Fruit fly (Drosophila melanogaster) whole organism, embryonic: ENCODE results near the gene CG2182.

Experiments used
- Aef1 ChIP-seq: fragments of 200-800 bp; sonication (Bioruptor generic); IDR thresholded peaks from 3 replicates; pipeline ENCODE4 v1.3.6; 2022; ENCODE audit warnings: missing biosample characterization, missing genetic modification characterization
- B-H2 ChIP-seq: fragments of 200-800 bp; sonication (Bioruptor generic); optimal IDR thresholded peaks from 2 replicates; lab custom pipeline; 2018; ENCODE audit warnings: missing biosample characterization, mild to moderate bottlenecking, missing genetic modification characterization
- Bgb ChIP-seq: fragments of 200-800 bp; sonication (Bioruptor generic); IDR thresholded peaks from 2 replicates; pipeline ENCODE4 v1.3.6; 2022; ENCODE audit warnings: missing biosample characterization, missing genetic modification characterization; ENCODE audit not compliant: partially characterized antibody
- CG11093 ChIP-seq: fragments of 200-800 bp; sonication (Bioruptor generic); IDR thresholded peaks from 3 replicates; pipeline ENCODE4 v1.3.6; 2022; ENCODE audit warnings: missing biosample characterization, missing genetic modification characterization
- CG13296 ChIP-seq: fragments of 200-800 bp; sonication (Bioruptor generic); optimal IDR thresholded peaks from 3 replicates; lab custom pipeline; 2018; ENCODE audit warnings: missing biosample characterization, mild to moderate bottlenecking, missing genetic modification characterization
- CG13624 ChIP-seq: fragments of 200-800 bp; sonication (Bioruptor generic); optimal IDR thresholded peaks from 2 replicates; lab custom pipeline; 2016; ENCODE audit warnings: missing biosample characterization, missing genetic modification characterization
- CG14050 ChIP-seq: fragments of 200-800 bp; sonication (Bioruptor generic); IDR thresholded peaks from 3 replicates; pipeline ENCODE4 v1.3.6; 2022; ENCODE audit warnings: missing biosample characterization, missing genetic modification characterization
- CG18619 ChIP-seq: fragments of 200-800 bp; sonication (Bioruptor generic); optimal IDR thresholded peaks from 3 replicates; lab custom pipeline; 2017; ENCODE audit warnings: missing biosample characterization, mild to moderate bottlenecking, missing genetic modification characterization
- CG2712 ChIP-seq: fragments of 200-800 bp; optimal IDR thresholded peaks from 3 replicates; lab custom pipeline; 2019; ENCODE audit warnings: missing biosample characterization, mild to moderate bottlenecking, missing genetic modification characterization, moderate library complexity
- CG2875 ChIP-seq: fragments of 200-800 bp; sonication (Bioruptor generic); optimal IDR thresholded peaks from 2 replicates; lab custom pipeline; 2017; ENCODE audit warnings: missing biosample characterization, mild to moderate bottlenecking, missing genetic modification characterization, missing genetic modification reagents
- CG3163 ChIP-seq: fragments of 200-800 bp; sonication (Bioruptor generic); optimal IDR thresholded peaks from 3 replicates; lab custom pipeline; 2016; ENCODE audit warnings: missing biosample characterization, missing genetic modification characterization
- CG34224 ChIP-seq: fragments of 200-800 bp; sonication (Bioruptor generic); IDR thresholded peaks from 3 replicates; pipeline ENCODE4 v1.3.6; 2022; ENCODE audit warnings: missing biosample characterization, missing genetic modification characterization; ENCODE audit not compliant: partially characterized antibody
- CG5953 ChIP-seq: fragments of 200-800 bp; sonication (Bioruptor generic); IDR thresholded peaks from 2 replicates; pipeline ENCODE4 v1.3.6; 2022; ENCODE audit warnings: missing biosample characterization, missing genetic modification characterization
- CG7963 ChIP-seq: fragments of 200-800 bp; sonication (Bioruptor generic); IDR thresholded peaks from 3 replicates; pipeline ENCODE4 v1.3.6; 2022; ENCODE audit warnings: missing biosample characterization, missing genetic modification characterization; ENCODE audit not compliant: partially characterized antibody
- CG8281 ChIP-seq: fragments of 200-800 bp; sonication (Bioruptor generic); optimal IDR thresholded peaks from 2 replicates; lab custom pipeline; 2018; ENCODE audit warnings: missing biosample characterization, mild to moderate bottlenecking, missing genetic modification characterization, moderate library complexity
- CG8765 ChIP-seq: fragments of 200-800 bp; sonication (Bioruptor generic); IDR thresholded peaks from 2 replicates; pipeline ENCODE4 v1.3.6; 2022; ENCODE audit warnings: missing biosample characterization, missing genetic modification characterization
- CG9876 ChIP-seq: fragments of 200-800 bp; sonication (Bioruptor generic); optimal IDR thresholded peaks from 2 replicates; lab custom pipeline; 2016; ENCODE audit warnings: missing biosample characterization, missing genetic modification characterization
- Chrac-16 ChIP-seq: fragments of 200-800 bp; sonication (Bioruptor generic); optimal IDR thresholded peaks from 3 replicates; lab custom pipeline; 2016; ENCODE audit warnings: missing biosample characterization, missing genetic modification characterization
- D19A ChIP-seq: fragments of 200-800 bp; optimal IDR thresholded peaks from 3 replicates; lab custom pipeline; 2019; ENCODE audit warnings: missing biosample characterization, mild to moderate bottlenecking, missing genetic modification characterization, moderate library complexity
- Fer1 ChIP-seq: fragments of 200-800 bp; sonication (Bioruptor generic); optimal IDR thresholded peaks from 2 replicates; lab custom pipeline; 2017; ENCODE audit warnings: missing biosample characterization, mild to moderate bottlenecking, missing genetic modification characterization
- HHEX ChIP-seq: fragments of 200-800 bp; sonication (Bioruptor generic); optimal IDR thresholded peaks from 3 replicates; lab custom pipeline; 2017; ENCODE audit warnings: missing biosample characterization, mild to moderate bottlenecking, missing genetic modification characterization, missing genetic modification reagents
- HLH4C ChIP-seq: fragments of 200-800 bp; sonication (Bioruptor generic); IDR thresholded peaks from 3 replicates; pipeline ENCODE4 v1.3.6; 2022; ENCODE audit warnings: missing biosample characterization, missing genetic modification characterization; ENCODE audit not compliant: partially characterized antibody
- Hey ChIP-seq: fragments of 200-800 bp; sonication (Bioruptor generic); optimal IDR thresholded peaks from 3 replicates; lab custom pipeline; 2018; ENCODE audit warnings: missing biosample characterization, mild to moderate bottlenecking, missing genetic modification characterization
- Hr3 ChIP-seq: fragments of 200-800 bp; sonication (Bioruptor generic); optimal IDR thresholded peaks from 3 replicates; lab custom pipeline; 2016; ENCODE audit warnings: missing biosample characterization, missing genetic modification characterization
- Kr ChIP-seq: fragments of 200-800 bp; sonication (Bioruptor generic); optimal IDR thresholded peaks from 2 replicates; lab custom pipeline; 2017; ENCODE audit warnings: missing biosample characterization, mild to moderate bottlenecking, missing genetic modification characterization
- NC2α ChIP-seq: fragments of 200-800 bp; sonication (Bioruptor generic); optimal IDR thresholded peaks from 2 replicates; lab custom pipeline; 2016; ENCODE audit warnings: missing biosample characterization, missing genetic modification characterization
- Spps ChIP-seq: fragments of 200-800 bp; sonication (Bioruptor generic); optimal IDR thresholded peaks from 2 replicates; lab custom pipeline; 2018; ENCODE audit warnings: missing biosample characterization, mild to moderate bottlenecking, missing genetic modification characterization
- Sry-β ChIP-seq: fragments of 200-800 bp; sonication (Bioruptor generic); optimal IDR thresholded peaks from 2 replicates; lab custom pipeline; 2018; ENCODE audit warnings: missing biosample characterization, mild to moderate bottlenecking, missing genetic modification characterization, moderate library complexity
- az2 ChIP-seq: fragments of 200-800 bp; sonication (Bioruptor generic); optimal IDR thresholded peaks from 3 replicates; lab custom pipeline; 2016; ENCODE audit warnings: missing biosample characterization, missing genetic modification characterization
- bcd ChIP-seq: fragments of 200-800 bp; sonication (Bioruptor generic); optimal IDR thresholded peaks from 2 replicates; lab custom pipeline; 2017; ENCODE audit warnings: missing biosample characterization, mild to moderate bottlenecking, missing genetic modification characterization
- br ChIP-seq: fragments of >200 bp; optimal IDR thresholded peaks from 2 replicates; lab custom pipeline; 2017
- chinmo ChIP-seq: fragments of 200-800 bp; sonication (Bioruptor generic); IDR thresholded peaks from 4 replicates; pipeline ENCODE4 v1.3.6; 2022; ENCODE audit warnings: missing biosample characterization, missing genetic modification characterization; ENCODE audit not compliant: partially characterized antibody
- da ChIP-seq: fragments of 200-800 bp; sonication (Bioruptor generic); optimal IDR thresholded peaks from 2 replicates; lab custom pipeline; 2016; ENCODE audit warnings: missing biosample characterization, missing genetic modification characterization
- dpn ChIP-seq, 2 experiments: fragments of 200-800 bp; sonication (Bioruptor generic); optimal IDR thresholded peaks; 3 replicates each; lab custom pipeline; 2016; ENCODE audit warnings: missing biosample characterization in 2 of 2, missing genetic modification characterization in 2 of 2
- exex ChIP-seq: fragments of 200-800 bp; sonication (Bioruptor generic); optimal IDR thresholded peaks from 4 replicates; lab custom pipeline; 2018; ENCODE audit warnings: missing biosample characterization, mild to moderate bottlenecking, missing genetic modification characterization, moderate library complexity
- insv ChIP-seq, 2 experiments: fragments of 200-800 bp; sonication (Bioruptor generic); optimal IDR thresholded peaks; 3 replicates each; lab custom pipeline; 2016 to 2018; ENCODE audit warnings: missing biosample characterization in 2 of 2, missing genetic modification characterization in 2 of 2
- kah ChIP-seq: fragments of 200-800 bp; sonication (Bioruptor generic); optimal IDR thresholded peaks from 2 replicates; lab custom pipeline; 2018; ENCODE audit warnings: missing biosample characterization, mild to moderate bottlenecking, missing genetic modification characterization
- lilli ChIP-seq: fragments of 200-800 bp; sonication (Bioruptor generic); optimal IDR thresholded peaks from 3 replicates; lab custom pipeline; 2016; ENCODE audit warnings: missing biosample characterization, missing genetic modification characterization
- odd ChIP-seq: fragments of 200-800 bp; sonication (Bioruptor generic); optimal IDR thresholded peaks from 2 replicates; lab custom pipeline; 2017; ENCODE audit warnings: missing biosample characterization, mild to moderate bottlenecking, missing genetic modification characterization
- org-1 ChIP-seq: fragments of 200-800 bp; sonication (Bioruptor generic); optimal IDR thresholded peaks from 2 replicates; lab custom pipeline; 2017; ENCODE audit warnings: missing biosample characterization, missing genetic modification characterization
- pnt ChIP-seq: fragments of 200-800 bp; sonication (Bioruptor generic); optimal IDR thresholded peaks from 3 replicates; lab custom pipeline; 2016; ENCODE audit warnings: missing biosample characterization, missing genetic modification characterization
- psq ChIP-seq: fragments of 200-800 bp; sonication (Bioruptor generic); optimal IDR thresholded peaks from 2 replicates; lab custom pipeline; 2017; ENCODE audit warnings: missing biosample characterization, missing genetic modification characterization
- slbo ChIP-seq: fragments of 200-800 bp; sonication (Bioruptor generic); IDR thresholded peaks from 2 replicates; pipeline ENCODE4 v1.3.6; 2022; ENCODE audit warnings: missing biosample characterization, missing genetic modification characterization
- so ChIP-seq: fragments of 200-800 bp; sonication (Bioruptor generic); IDR thresholded peaks from 3 replicates; pipeline ENCODE4 v1.3.6; 2022; ENCODE audit warnings: missing biosample characterization, missing genetic modification characterization
- sob ChIP-seq: fragments of 200-800 bp; sonication (Bioruptor generic); IDR thresholded peaks from 2 replicates; pipeline ENCODE4 v1.3.6; 2022; ENCODE audit warnings: missing biosample characterization, missing genetic modification characterization
- tin ChIP-seq: fragments of 200-800 bp; sonication (Bioruptor generic); optimal IDR thresholded peaks from 3 replicates; lab custom pipeline; 2016; ENCODE audit warnings: missing biosample characterization, missing genetic modification characterization
- unc-4 ChIP-seq: fragments of 200-800 bp; sonication (Bioruptor generic); IDR thresholded peaks from 2 replicates; pipeline ENCODE4 v1.3.6; 2022; ENCODE audit warnings: missing biosample characterization, missing genetic modification characterization; ENCODE audit not compliant: partially characterized antibody
- usp ChIP-seq: fragments of >200 bp; optimal IDR thresholded peaks from 2 replicates; lab custom pipeline; 2017; ENCODE audit warnings: missing biosample characterization, missing genetic modification characterization
- wor ChIP-seq: fragments of 200-800 bp; sonication (Bioruptor generic); IDR thresholded peaks from 2 replicates; pipeline ENCODE4 v1.3.6; 2022; ENCODE audit warnings: missing biosample characterization, missing genetic modification characterization
- zfh2 ChIP-seq: fragments of 200-800 bp; sonication (Bioruptor generic); optimal IDR thresholded peaks from 2 replicates; lab custom pipeline; 2016; ENCODE audit warnings: missing biosample characterization, missing genetic modification characterization

Gene CG2182

dm6 chr3R:5624115-5624878, 35.4 kb downstream of the CG2182 start, which contains the start of the genes Dph4, Spec2 and RpL13A (continued):
- TF ChIP-seq exex (tag; lab: Kevin White, UChicago), result peak; percentile 62
- TF ChIP-seq da, result peak; percentile 82
- no peak for TF ChIP-seq so (GFP tag; lab: Robert Waterston, UW)
- TF ChIP-seq wor (GFP tag; lab: Robert Waterston, UW), result no peak
- TF ChIP-seq zfh2, result peak; percentile 77
- TF ChIP-seq az2 (GFP tag; lab: Kevin White, UChicago), result peak; percentile 74
- TF ChIP-seq chinmo (GFP tag; lab: Robert Waterston, UW), result no peak
- no peak for TF ChIP-seq CG7963 (GFP tag; lab: Robert Waterston, UW)
- TF ChIP-seq CG5953 (GFP tag; lab: Robert Waterston, UW), result no peak
- TF ChIP-seq CG13296 (GFP tag; lab: Kevin White, UChicago), result peak; percentile 95
- peak; percentile 62 for TF ChIP-seq Spps (tag; lab: Kevin White, UChicago)
- peak; percentile 92 for TF ChIP-seq CG9876 (GFP tag; lab: Kevin White, UChicago)
- peak; percentile 43; the same call in 1 of the 3 replicates for TF ChIP-seq CG11093 (GFP tag; lab: Robert Waterston, UW)
- peak; percentile 92 for TF ChIP-seq CG2875 (GFP tag; lab: Kevin White, UChicago)
- TF ChIP-seq sob (GFP tag; lab: Robert Waterston, UW), result no peak
- peak; percentile 70 for TF ChIP-seq Sry-β (GFP tag; lab: Kevin White, UChicago)
- peak; percentile 96 for TF ChIP-seq CG18619 (GFP tag; lab: Kevin White, UChicago)
- peak; percentile 90 for TF ChIP-seq CG2712 (tag; lab: Kevin White, UChicago)
- TF ChIP-seq HHEX (GFP tag; lab: Kevin White, UChicago), result peak; percentile 96
- peak; percentile 93 for TF ChIP-seq Hey
- peak; percentile 95 for TF ChIP-seq CG13624 (GFP tag; lab: Kevin White, UChicago)
- peak; percentile 87 for TF ChIP-seq lilli (GFP tag; lab: Kevin White, UChicago)
- TF ChIP-seq br (lab: Kevin White, UChicago), result no peak
- TF ChIP-seq CG8765 (GFP tag; lab: Robert Waterston, UW), result no peak
- peak; percentile 81 to 93 for TF ChIP-seq dpn (GFP tag; optimal IDR thresholded peaks at IDR 0.05; lab: Kevin White, UChicago)
- TF ChIP-seq org-1, result peak; percentile 92
- TF ChIP-seq Fer1, result peak; percentile 96
- TF ChIP-seq slbo, result no peak
- no peak for TF ChIP-seq HLH4C (GFP tag; lab: Robert Waterston, UW)
- TF ChIP-seq insv (GFP tag; optimal IDR thresholded peaks at IDR 0.05; lab: Kevin White, UChicago), result peak in 1 of 2 experiments; percentile 85
- TF ChIP-seq CG8281, result peak; percentile 71
- TF ChIP-seq unc-4 (GFP tag; lab: Robert Waterston, UW), result no peak
- no peak for TF ChIP-seq Bgb (GFP tag; lab: Robert Waterston, UW)
- TF ChIP-seq Hr3 (GFP tag; lab: Kevin White, UChicago), result peak; percentile 73
- peak; percentile 54 for TF ChIP-seq pnt (GFP tag; lab: Kevin White, UChicago)
- peak; percentile 80 for TF ChIP-seq kah (GFP tag; lab: Kevin White, UChicago)
- peak; percentile 97 for TF ChIP-seq B-H2 (GFP tag; lab: Kevin White, UChicago)
- TF ChIP-seq NC2α, result peak; percentile 78
- TF ChIP-seq CG3163 (GFP tag; lab: Kevin White, UChicago), result peak; percentile 84
- peak; percentile 95 for TF ChIP-seq odd (GFP tag; lab: Kevin White, UChicago)
- TF ChIP-seq tin (GFP tag; lab: Kevin White, UChicago), result peak; percentile 85
- TF ChIP-seq CG34224 (GFP tag; lab: Robert Waterston, UW), result no peak
- peak; percentile 57 for TF ChIP-seq Chrac-16 (GFP tag; lab: Kevin White, UChicago)
- peak; percentile 61 for TF ChIP-seq D19A (tag; lab: Kevin White, UChicago)
- no peak for TF ChIP-seq CG14050
- TF ChIP-seq Aef1, result no peak
- TF ChIP-seq psq (GFP tag; lab: Kevin White, UChicago), result peak; percentile 81
- TF ChIP-seq usp (GFP tag; lab: Kevin White, UChicago), result no peak
- peak; percentile 86 for TF ChIP-seq Kr (GFP tag; lab: Kevin White, UChicago)
- peak; percentile 96 for TF ChIP-seq bcd (GFP tag; lab: Kevin White, UChicago)
